Worm (Caenorhabditis elegans) whole organism, mixed stage, embryonic: ENCODE data around the gene mboa-1.

Source experiments
- M03D4.4 ChIP-seq: sonication (generic microtip); optimal IDR thresholded peaks from 2 replicates; lab custom pipeline; 2017; ENCODE audit warnings: mild to moderate bottlenecking, missing genetic modification characterization, missing compliant biosample characterization
- bed-3 ChIP-seq: fragments of 200-800 bp; sonication (Bioruptor generic); optimal IDR thresholded peaks from 3 replicates; lab custom pipeline; 2018; ENCODE audit warnings: mild to moderate bottlenecking, missing genetic modification characterization, moderate library complexity, missing compliant biosample characterization
- blmp-1 ChIP-seq: fragments of 150-350 bp; optimal IDR thresholded peaks from 2 replicates; lab custom pipeline; 2014; ENCODE audit warnings: missing biosample characterization, missing genetic modification characterization
- ceh-39 ChIP-seq: fragments of 150-350 bp; optimal IDR thresholded peaks from 2 replicates; lab custom pipeline; 2014; ENCODE audit warnings: missing biosample characterization, missing genetic modification characterization
- ceh-43 ChIP-seq: fragments of 200-800 bp; sonication (Bioruptor generic); optimal IDR thresholded peaks from 2 replicates; lab custom pipeline; 2018; ENCODE audit warnings: mild to moderate bottlenecking, missing genetic modification characterization, moderate library complexity, missing compliant biosample characterization
- ceh-83 ChIP-seq: fragments of 200-800 bp; sonication (Bioruptor generic); optimal IDR thresholded peaks from 2 replicates; lab custom pipeline; 2018; ENCODE audit warnings: mild to moderate bottlenecking, missing genetic modification characterization, missing compliant biosample characterization
- ces-1 ChIP-seq: fragments of 150-350 bp; optimal IDR thresholded peaks from 2 replicates; lab custom pipeline; 2014; ENCODE audit warnings: missing biosample characterization, missing genetic modification reagents, missing genetic modification characterization
- cnd-1 ChIP-seq: fragments of 200-800 bp; sonication (Bioruptor generic); optimal IDR thresholded peaks from 2 replicates; lab custom pipeline; 2018; ENCODE audit warnings: mild to moderate bottlenecking, missing genetic modification characterization, missing compliant biosample characterization
- drap-1 ChIP-seq: fragments of 200-800 bp; sonication (Bioruptor generic); optimal IDR thresholded peaks from 3 replicates; lab custom pipeline; 2018; ENCODE audit warnings: mild to moderate bottlenecking, missing genetic modification characterization, missing compliant biosample characterization
- elt-1 ChIP-seq: sonication (generic microtip); optimal IDR thresholded peaks from 2 replicates; lab custom pipeline; 2017; ENCODE audit warnings: missing genetic modification characterization, mild to moderate bottlenecking, missing compliant biosample characterization, antibody characterized with exemption, moderate library complexity, borderline replicate concordance; ENCODE audit not compliant: insufficient read depth
- elt-3 ChIP-seq: fragments of 150-350 bp; optimal IDR thresholded peaks from 2 replicates; lab custom pipeline; 2014; ENCODE audit warnings: missing biosample characterization, missing genetic modification characterization
- flh-1 ChIP-seq: fragments of 200-800 bp; sonication (Bioruptor generic); optimal IDR thresholded peaks from 2 replicates; lab custom pipeline; 2018; ENCODE audit warnings: mild to moderate bottlenecking, missing genetic modification characterization, moderate library complexity, missing compliant biosample characterization
- ham-2 ChIP-seq: fragments of 200-800 bp; sonication (Bioruptor generic); optimal IDR thresholded peaks from 2 replicates; lab custom pipeline; 2018; ENCODE audit warnings: mild to moderate bottlenecking, missing genetic modification characterization, missing compliant biosample characterization
- hlh-1 ChIP-seq: fragments of 150-350 bp; optimal IDR thresholded peaks from 2 replicates; lab custom pipeline; 2014; ENCODE audit warnings: missing biosample characterization, missing genetic modification reagents, missing genetic modification characterization
- lin-13 ChIP-seq: fragments of 150-350 bp; optimal IDR thresholded peaks from 2 replicates; lab custom pipeline; 2014; ENCODE audit warnings: missing biosample characterization, missing genetic modification characterization
- lin-32 ChIP-seq: fragments of 200-800 bp; sonication (Bioruptor generic); optimal IDR thresholded peaks from 2 replicates; lab custom pipeline; 2018; ENCODE audit warnings: mild to moderate bottlenecking, missing genetic modification characterization, missing compliant biosample characterization
- lsy-2 ChIP-seq: fragments of 150-350 bp; optimal IDR thresholded peaks from 2 replicates; lab custom pipeline; 2014; ENCODE audit warnings: missing biosample characterization, missing genetic modification characterization
- mab-5 ChIP-seq: fragments of 150-350 bp; optimal IDR thresholded peaks from 2 replicates; lab custom pipeline; 2014; ENCODE audit warnings: missing biosample characterization, missing genetic modification characterization
- mep-1 ChIP-seq: fragments of 150-350 bp; optimal IDR thresholded peaks from 2 replicates; lab custom pipeline; 2017; ENCODE audit warnings: missing biosample characterization, missing genetic modification reagents, missing genetic modification characterization, inconsistent platforms
- mls-2 ChIP-seq: sonication (generic microtip); optimal IDR thresholded peaks from 2 replicates; lab custom pipeline; 2016; ENCODE audit warnings: mild to moderate bottlenecking, missing genetic modification characterization, moderate library complexity, missing compliant biosample characterization
- nhr-12 ChIP-seq: fragments of 150-350 bp; optimal IDR thresholded peaks from 2 replicates; lab custom pipeline; 2014; ENCODE audit warnings: missing biosample characterization, missing genetic modification characterization
- nhr-2 ChIP-seq: fragments of 150-350 bp; optimal IDR thresholded peaks from 2 replicates; lab custom pipeline; 2014; ENCODE audit warnings: missing biosample characterization, missing genetic modification characterization
- nhr-237 ChIP-seq: fragments of 150-350 bp; optimal IDR thresholded peaks from 2 replicates; lab custom pipeline; 2014; ENCODE audit warnings: missing biosample characterization, missing genetic modification characterization
- nhr-28 ChIP-seq: fragments of 150-350 bp; optimal IDR thresholded peaks from 2 replicates; lab custom pipeline; 2014; ENCODE audit warnings: missing biosample characterization, missing genetic modification characterization
- nhr-76 ChIP-seq: sonication (generic microtip); optimal IDR thresholded peaks from 2 replicates; lab custom pipeline; 2017; ENCODE audit warnings: missing biosample characterization, missing genetic modification characterization
- pha-4 ChIP-seq: fragments of 150-350 bp; optimal IDR thresholded peaks from 2 replicates; lab custom pipeline; 2018; ENCODE audit warnings: missing biosample characterization, missing genetic modification reagents, missing genetic modification characterization
- sem-2 ChIP-seq: fragments of 200-800 bp; sonication (Bioruptor generic); optimal IDR thresholded peaks from 2 replicates; lab custom pipeline; 2018; ENCODE audit warnings: mild to moderate bottlenecking, missing genetic modification characterization, missing compliant biosample characterization
- snpc-4 ChIP-seq: fragments of 150-350 bp; optimal IDR thresholded peaks from 2 replicates; lab custom pipeline; 2014; ENCODE audit warnings: missing biosample characterization, missing genetic modification characterization
- sptf-1 ChIP-seq: sonication (generic microtip); optimal IDR thresholded peaks from 2 replicates; lab custom pipeline; 2017; ENCODE audit warnings: mild to moderate bottlenecking, missing genetic modification characterization, moderate library complexity, missing compliant biosample characterization
- tbx-8 ChIP-seq: fragments of 200-800 bp; sonication (Bioruptor generic); optimal IDR thresholded peaks from 2 replicates; lab custom pipeline; 2018; ENCODE audit warnings: mild to moderate bottlenecking, missing genetic modification characterization, moderate library complexity, missing compliant biosample characterization
- unc-120 ChIP-seq: sonication (generic microtip); optimal IDR thresholded peaks from 2 replicates; lab custom pipeline; 2017; ENCODE audit warnings: missing genetic modification characterization, missing compliant biosample characterization; ENCODE audit not compliant: poor library complexity, severe bottlenecking
- unc-39 ChIP-seq: fragments of 150-350 bp; optimal IDR thresholded peaks from 2 replicates; lab custom pipeline; 2014; ENCODE audit warnings: missing biosample characterization, missing genetic modification characterization
- unc-62 ChIP-seq: fragments of 150-350 bp; optimal IDR thresholded peaks from 2 replicates; lab custom pipeline; 2014; ENCODE audit warnings: missing biosample characterization, missing genetic modification reagents, missing genetic modification characterization
- zip-8 ChIP-seq: fragments of 150-350 bp; optimal IDR thresholded peaks from 2 replicates; lab custom pipeline; 2014; ENCODE audit warnings: missing biosample characterization, missing genetic modification characterization
- ztf-11 ChIP-seq: fragments of 150-350 bp; optimal IDR thresholded peaks from 2 replicates; lab custom pipeline; 2014; ENCODE audit warnings: missing biosample characterization, missing genetic modification characterization

mboa-1 gene

DNA sequence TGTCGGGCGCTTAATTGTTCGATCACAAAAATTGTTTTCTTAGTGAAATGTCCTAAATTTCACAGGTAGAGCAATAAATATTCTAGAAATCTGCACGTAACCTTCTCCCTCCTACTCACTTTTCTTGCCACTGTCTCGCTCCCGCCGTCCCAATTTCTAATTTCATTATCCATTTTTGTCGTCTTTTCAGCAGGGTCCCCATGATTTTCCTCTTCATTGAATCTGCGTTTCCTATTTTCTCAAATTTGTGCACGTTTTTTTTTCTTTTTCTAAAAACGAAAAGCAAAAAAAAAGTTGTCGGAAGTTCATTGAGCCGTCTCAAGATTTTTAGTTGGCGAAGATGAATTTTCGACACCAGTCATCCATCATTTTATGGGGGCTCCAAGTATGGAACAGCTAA, 15.8 kb downstream of the mboa-1 start:
- no peak for TF ChIP-seq hlh-1 (tag; lab: Kevin White, UChicago)
- no peak for TF ChIP-seq nhr-76
- TF ChIP-seq M03D4.4 (tag; lab: Kevin White, UChicago): no peak
- TF ChIP-seq unc-120 (tag; lab: Kevin White, UChicago): no peak
- no peak for TF ChIP-seq cnd-1 (tag; lab: Kevin White, UChicago)
- TF ChIP-seq sptf-1: no peak
- TF ChIP-seq unc-39: no peak

DNA sequence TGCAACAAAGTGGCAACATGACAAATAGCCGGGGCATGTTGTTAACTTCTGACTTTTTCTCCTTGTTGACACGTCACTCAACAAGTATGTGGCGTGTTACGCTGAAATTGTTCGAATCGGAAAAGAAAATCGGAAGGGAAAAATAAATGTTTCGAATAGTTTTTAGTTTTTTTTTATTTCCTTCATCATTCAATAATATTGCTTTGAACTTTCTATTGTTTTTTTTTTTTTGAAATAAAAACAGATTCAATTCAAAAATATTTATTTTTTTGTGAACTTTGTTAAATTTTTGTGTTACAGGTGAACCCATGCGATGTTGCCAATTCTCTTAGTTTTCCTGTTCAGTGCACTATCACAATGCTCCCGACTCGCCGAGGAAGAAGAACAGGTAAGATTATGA, 19.0 kb downstream of the mboa-1 start, which contains the start of gene cpd-2:
cpd-2 (plus strand) TSS at position 301 of the 400 bp plus-strand sequence.
- no peak for TF ChIP-seq elt-1 (tag; lab: Kevin White, UChicago)
- no peak for TF ChIP-seq mep-1 (tag; lab: Kevin White, UChicago)
- TF ChIP-seq mab-5 (tag; lab: Kevin White, UChicago): no peak
- TF ChIP-seq lin-32 (GFP tag; lab: Kevin White, UChicago): no peak
- TF ChIP-seq nhr-2 (tag; lab: Kevin White, UChicago): no peak
- TF ChIP-seq nhr-237 (tag; lab: Kevin White, UChicago): no peak
- TF ChIP-seq elt-3: no peak
- TF ChIP-seq nhr-12: no peak
- no peak for TF ChIP-seq lsy-2 (tag; lab: Kevin White, UChicago)
- no peak for TF ChIP-seq sptf-1
- no peak for TF ChIP-seq ces-1 (GFP tag; lab: Kevin White, UChicago)
- no peak for TF ChIP-seq nhr-28 (tag; lab: Kevin White, UChicago)
- TF ChIP-seq ceh-83 (GFP tag; lab: Kevin White, UChicago): no peak
- TF ChIP-seq sem-2 (GFP tag; lab: Kevin White, UChicago): no peak
- TF ChIP-seq unc-62 (GFP tag; lab: Kevin White, UChicago): no peak
- TF ChIP-seq lin-13 (tag; lab: Kevin White, UChicago): no peak

DNA sequence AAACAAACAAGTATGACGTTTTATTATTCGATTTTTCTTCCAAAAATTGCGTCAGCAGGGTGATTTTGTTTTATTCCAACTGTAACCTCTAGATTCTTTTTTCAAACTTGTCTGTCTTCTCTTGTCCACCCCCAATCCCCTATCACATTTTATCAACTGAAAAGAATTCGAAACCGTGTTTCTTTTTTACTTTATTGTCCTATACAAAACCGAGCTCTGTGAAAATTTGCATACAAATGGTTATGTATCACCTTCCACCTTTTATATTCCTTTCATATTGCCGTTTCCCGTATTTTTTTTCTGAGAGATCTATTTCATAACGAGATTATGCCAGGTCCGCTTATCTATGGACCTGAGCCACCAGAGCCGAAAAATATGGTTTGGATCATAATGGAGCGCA, 24.6 kb downstream of the mboa-1 start, which contains the start of gene T27A8.7:
T27A8.7 (plus strand) TSS at position 301 of the 400 bp plus-strand sequence.
- TF ChIP-seq lsy-2 (tag; lab: Kevin White, UChicago): no peak
- TF ChIP-seq unc-62 (GFP tag; lab: Kevin White, UChicago): no peak
- TF ChIP-seq blmp-1: no peak
- TF ChIP-seq sptf-1: no peak
- no peak for TF ChIP-seq ztf-11 (tag; lab: Kevin White, UChicago)
- TF ChIP-seq lin-32 (GFP tag; lab: Kevin White, UChicago): no peak
- TF ChIP-seq cnd-1 (tag; lab: Kevin White, UChicago): no peak
- no peak for TF ChIP-seq nhr-28 (tag; lab: Kevin White, UChicago)
- no peak for TF ChIP-seq bed-3 (GFP tag; lab: Kevin White, UChicago)
- TF ChIP-seq drap-1: no peak

DNA sequence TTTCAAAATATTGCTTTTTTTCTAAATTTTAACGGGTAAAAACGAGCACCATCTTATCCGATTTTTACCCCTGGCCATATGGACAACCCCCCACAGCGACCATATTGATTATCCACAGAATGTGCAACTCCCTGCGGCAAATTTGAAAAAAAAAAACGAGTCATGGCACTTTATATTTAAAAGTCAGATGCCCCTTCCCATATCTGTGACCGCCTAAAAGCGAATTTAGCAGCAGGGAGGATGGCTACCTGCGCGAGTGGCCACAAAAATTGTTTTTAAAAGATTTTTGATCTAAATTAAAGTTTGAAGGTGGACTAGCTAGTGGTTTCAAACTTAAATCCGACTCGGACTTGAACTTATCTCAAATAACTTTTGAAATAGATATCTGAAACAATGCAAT, 25.8 kb downstream of the mboa-1 start:
- no peak for TF ChIP-seq nhr-76
- peak; percentile 80 for TF ChIP-seq mep-1 (tag; lab: Kevin White, UChicago)
- peak; percentile 83 for TF ChIP-seq lsy-2 (tag; lab: Kevin White, UChicago)
- TF ChIP-seq ceh-39: peak; percentile 68
- peak; percentile 5 for TF ChIP-seq mls-2 (tag; lab: Kevin White, UChicago)
- TF ChIP-seq tbx-8 (GFP tag; lab: Kevin White, UChicago): no peak
- TF ChIP-seq blmp-1: peak; percentile 6
- no peak for TF ChIP-seq cnd-1 (tag; lab: Kevin White, UChicago)
- TF ChIP-seq elt-1 (tag; lab: Kevin White, UChicago): peak; percentile 53
- TF ChIP-seq pha-4 (tag; lab: Kevin White, UChicago): peak; percentile 83
- no peak for TF ChIP-seq sem-2 (GFP tag; lab: Kevin White, UChicago)
- TF ChIP-seq zip-8: no peak
- TF ChIP-seq nhr-237 (tag; lab: Kevin White, UChicago): peak; percentile 98
- TF ChIP-seq ceh-83 (GFP tag; lab: Kevin White, UChicago): no peak
- peak; percentile 86 for TF ChIP-seq ces-1 (GFP tag; lab: Kevin White, UChicago)
- TF ChIP-seq nhr-28 (tag; lab: Kevin White, UChicago): no peak
- TF ChIP-seq unc-62 (GFP tag; lab: Kevin White, UChicago): peak; percentile 67
- TF ChIP-seq M03D4.4 (tag; lab: Kevin White, UChicago): no peak
- no peak for TF ChIP-seq ceh-43 (GFP tag; lab: Kevin White, UChicago)
- TF ChIP-seq nhr-2 (tag; lab: Kevin White, UChicago): no peak
- TF ChIP-seq hlh-1 (tag; lab: Kevin White, UChicago): peak; percentile 93
- TF ChIP-seq lin-32 (GFP tag; lab: Kevin White, UChicago): no peak
- peak; percentile 88 for TF ChIP-seq mab-5 (tag; lab: Kevin White, UChicago)
- TF ChIP-seq ztf-11 (tag; lab: Kevin White, UChicago): no peak
- TF ChIP-seq drap-1: peak; percentile 75
- no peak for TF ChIP-seq ham-2 (GFP tag; lab: Kevin White, UChicago)
- TF ChIP-seq unc-39: peak; percentile 70
- peak; percentile 28 for TF ChIP-seq nhr-12
- TF ChIP-seq elt-3: peak; percentile 71
- TF ChIP-seq snpc-4 (tag; lab: Kevin White, UChicago): no peak
- no peak for TF ChIP-seq bed-3 (GFP tag; lab: Kevin White, UChicago)
- TF ChIP-seq lin-13 (tag; lab: Kevin White, UChicago): peak; percentile 80
- peak; percentile 59 for TF ChIP-seq unc-120 (tag; lab: Kevin White, UChicago)
- TF ChIP-seq flh-1 (GFP tag; lab: Kevin White, UChicago): no peak
- peak; percentile 63 for TF ChIP-seq sptf-1
- TF ChIP-seq, all 35 proteins: peak for 19
